Fruit fly (Drosophila melanogaster) whole organism, pupa: ENCODE measurements around the gene Cyp28d1.

Experiments
- CG12605 ChIP-seq: fragments of 200-800 bp; sonication (Bioruptor generic); IDR thresholded peaks from 2 replicates; pipeline ENCODE4 v1.3.6; 2022; ENCODE audit warnings: missing biosample characterization, missing genetic modification characterization
- CG13204 ChIP-seq: fragments of 200-800 bp; sonication (Bioruptor generic); optimal IDR thresholded peaks from 2 replicates; lab custom pipeline; 2018; ENCODE audit warnings: missing biosample characterization, mild to moderate bottlenecking, missing genetic modification characterization, moderate library complexity
- CG17806 ChIP-seq: fragments of 200-800 bp; sonication (Bioruptor generic); optimal IDR thresholded peaks from 2 replicates; lab custom pipeline; 2018; ENCODE audit warnings: missing biosample characterization, mild to moderate bottlenecking, missing genetic modification characterization, moderate library complexity
- CG34367 ChIP-seq: fragments of 200-800 bp; sonication (Bioruptor generic); optimal IDR thresholded peaks from 2 replicates; lab custom pipeline; 2018; ENCODE audit warnings: missing biosample characterization, mild to moderate bottlenecking, missing genetic modification characterization
- CG4496 ChIP-seq: fragments of 200-800 bp; sonication (Bioruptor generic); IDR thresholded peaks from 3 replicates; pipeline ENCODE4 v1.3.6; 2022; ENCODE audit warnings: missing biosample characterization, missing genetic modification characterization
- CG8301 ChIP-seq: fragments of 200-800 bp; sonication (Bioruptor generic); optimal IDR thresholded peaks from 2 replicates; lab custom pipeline; 2018; ENCODE audit warnings: missing biosample characterization, mild to moderate bottlenecking, missing genetic modification characterization
- CG9948 ChIP-seq: fragments of 200-800 bp; sonication (Bioruptor generic); optimal IDR thresholded peaks from 2 replicates; lab custom pipeline; 2018; ENCODE audit warnings: missing biosample characterization, mild to moderate bottlenecking, missing genetic modification characterization, moderate library complexity
- Pif1A ChIP-seq: fragments of 200-800 bp; sonication (Bioruptor generic); optimal IDR thresholded peaks from 3 replicates; lab custom pipeline; 2016; ENCODE audit warnings: missing biosample characterization, missing genetic modification characterization
- Pif1B ChIP-seq: fragments of 200-800 bp; sonication (Bioruptor generic); optimal IDR thresholded peaks from 3 replicates; lab custom pipeline; 2016; ENCODE audit warnings: missing biosample characterization, missing genetic modification characterization
- Snoo ChIP-seq: fragments of 200-800 bp; sonication (Bioruptor generic); optimal IDR thresholded peaks from 3 replicates; lab custom pipeline; 2017; ENCODE audit warnings: missing biosample characterization, mild to moderate bottlenecking, missing genetic modification characterization, inconsistent platforms
- fd96Ca ChIP-seq: fragments of 200-800 bp; sonication (Bioruptor generic); IDR thresholded peaks from 3 replicates; pipeline ENCODE4 v1.3.6; 2022; ENCODE audit warnings: missing biosample characterization, missing genetic modification characterization
- gl ChIP-seq: fragments of 200-800 bp; sonication (Bioruptor generic); optimal IDR thresholded peaks from 2 replicates; lab custom pipeline; 2018; ENCODE audit warnings: missing biosample characterization, mild to moderate bottlenecking, missing genetic modification characterization
- rn ChIP-seq: fragments of 200-800 bp; sonication (Bioruptor generic); IDR thresholded peaks from 2 replicates; pipeline ENCODE4 v1.3.6; 2022; ENCODE audit warnings: missing biosample characterization, missing genetic modification characterization

DNA sequence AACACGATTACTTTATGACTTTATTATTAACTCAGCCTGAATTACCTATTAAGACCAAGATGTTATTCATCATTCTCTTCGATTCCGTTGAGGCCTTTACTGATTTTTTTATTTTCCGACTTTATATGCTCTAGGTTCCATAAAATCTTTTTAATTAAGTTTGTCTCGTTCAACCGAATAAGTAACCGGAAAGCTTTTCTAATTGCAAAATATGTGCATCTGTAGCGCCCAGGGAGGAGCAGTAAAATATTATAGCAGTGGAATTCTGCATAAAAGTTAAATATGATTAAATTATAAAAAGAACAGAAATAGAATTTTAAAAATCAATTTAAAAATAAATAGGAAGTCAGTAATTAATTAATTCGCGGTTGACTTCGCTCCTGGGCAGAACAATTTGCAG is 6.2 kb downstream of the Cyp28d1 start, which contains the start of the genes CG14034 and TpnC25D:
- TF ChIP-seq CG9948 (tag; lab: Kevin White, UChicago) (no peak), Pif1A (GFP tag; lab: Kevin White, UChicago) (no peak), Snoo (tag; lab: Kevin White, UChicago) (no peak), CG17806 (tag; lab: Kevin White, UChicago) (no peak), CG4496 (GFP tag; lab: Robert Waterston, UW) (no peak), CG8301 (tag; lab: Kevin White, UChicago) (no peak), fd96Ca (GFP tag; lab: Robert Waterston, UW) (no peak), CG34367 (tag; lab: Kevin White, UChicago) (no peak), Pif1B (GFP tag; lab: Kevin White, UChicago) (no peak), CG12605 (GFP tag; lab: Robert Waterston, UW) (no peak), CG13204 (GFP tag; lab: Kevin White, UChicago) (no peak), gl (no peak), rn (no peak)
